Fruit fly (Drosophila melanogaster): Measurements from ENCODE around the gene CG31823.
A peak's percentile ranks its signal among the peaks of the same experiment; 100 is the strongest.

The CG31823 gene

dm6 chr2L:15909826-15910225 lies 9.5 kb upstream of the CG31823 start:
- TF ChIP-seq OdsH (GFP tag; optimal IDR thresholded peaks at IDR 0.05) (no peak), GATAd (GFP tag; optimal IDR thresholded peaks at IDR 0.05) (no peak), lola (GFP tag; optimal IDR thresholded peaks at IDR 0.05) (no peak), jim (GFP tag; optimal IDR thresholded peaks at IDR 0.05) (no peak), h (GFP tag; optimal IDR thresholded peaks at IDR 0.05) (no peak), dmrt93B (GFP tag; optimal IDR thresholded peaks at IDR 0.05) (no peak), dsf (GFP tag; optimal IDR thresholded peaks at IDR 0.05; ENCODE audit: borderline replicate concordance) (no peak), rgr (GFP tag; optimal IDR thresholded peaks at IDR 0.05) (no peak), usp (GFP tag; optimal IDR thresholded peaks at IDR 0.05) (no peak), fru (GFP tag; optimal IDR thresholded peaks at IDR 0.05) (no peak), Abd-B (GFP tag; optimal IDR thresholded peaks at IDR 0.05) (no peak), tai (GFP tag; optimal IDR thresholded peaks at IDR 0.05) (no peak), brk (GFP tag; optimal IDR thresholded peaks at IDR 0.05) (no peak)

dm6 chr2L:15909277-15909674 lies 9.0 kb upstream of the CG31823 start:
- TF ChIP-seq dmrt93B (GFP tag; optimal IDR thresholded peaks at IDR 0.05) (no peak), Rel (GFP tag; optimal IDR thresholded peaks at IDR 0.05) (no peak), Rel (tag; optimal IDR thresholded peaks at IDR 0.05) (no peak), woc (GFP tag; optimal IDR thresholded peaks at IDR 0.05) (no peak), Mio (GFP tag; optimal IDR thresholded peaks at IDR 0.05) (no peak), OdsH (GFP tag; optimal IDR thresholded peaks at IDR 0.05) (no peak), tai (GFP tag; optimal IDR thresholded peaks at IDR 0.05) (no peak), Dif (GFP tag; optimal IDR thresholded peaks at IDR 0.05; ENCODE audit: partially characterized antibody) (no peak), Vsx2 (GFP tag; optimal IDR thresholded peaks at IDR 0.05; ENCODE audit: partially characterized antibody) (no peak), brk (GFP tag; optimal IDR thresholded peaks at IDR 0.05) (no peak), HLH106 (tag; optimal IDR thresholded peaks at IDR 0.05) (no peak), h (GFP tag; optimal IDR thresholded peaks at IDR 0.05) (no peak)

dm6 chr2L:15908496-15909276 lies 8.4 kb upstream of the CG31823 start:
- TF ChIP-seq HLH106 (tag; optimal IDR thresholded peaks at IDR 0.05), result no peak
- TF ChIP-seq Hr78 (GFP tag; optimal IDR thresholded peaks at IDR 0.05), result no peak
- peak in 1 of 2 experiments; percentile 41 for TF ChIP-seq dl (GFP tag; optimal IDR thresholded peaks at IDR 0.05; ENCODE audit: insufficient read depth in 1 of 2, partially characterized antibody in 2 of 2)
- TF ChIP-seq Rel (GFP tag; optimal IDR thresholded peaks at IDR 0.05), result peak; percentile 17
- peak; percentile 99 for TF ChIP-seq Rel (tag; optimal IDR thresholded peaks at IDR 0.05)
- TF ChIP-seq Sp1 (GFP tag; optimal IDR thresholded peaks at IDR 0.05), result peak; percentile 4
- TF ChIP-seq tai (GFP tag; optimal IDR thresholded peaks at IDR 0.05), result peak; percentile 43
- TF ChIP-seq sage (GFP tag; optimal IDR thresholded peaks at IDR 0.05), result peak; percentile 16
- TF ChIP-seq CrebA (GFP tag; optimal IDR thresholded peaks at IDR 0.05; ENCODE audit: borderline replicate concordance), result peak; percentile 60
- no peak for TF ChIP-seq Dfd (GFP tag; optimal IDR thresholded peaks at IDR 0.05)
- TF ChIP-seq Myc (optimal IDR thresholded peaks at IDR 0.05), result no peak
- TF ChIP-seq CG9705 (GFP tag; optimal IDR thresholded peaks at IDR 0.05), result no peak
- no peak for TF ChIP-seq usp (GFP tag; optimal IDR thresholded peaks at IDR 0.05)
- TF ChIP-seq jim (GFP tag; optimal IDR thresholded peaks at IDR 0.05), result no peak
- TF ChIP-seq Hr83 (GFP tag; optimal IDR thresholded peaks at IDR 0.05; ENCODE audit: poor library complexity, severe bottlenecking), result no peak
- TF ChIP-seq br (GFP tag; optimal IDR thresholded peaks at IDR 0.05), result peak; percentile 52
- TF ChIP-seq pan (optimal IDR thresholded peaks at IDR 0.05), result no peak
- peak; percentile 35 for TF ChIP-seq h (GFP tag; optimal IDR thresholded peaks at IDR 0.05)
- no peak for TF ChIP-seq woc (GFP tag; optimal IDR thresholded peaks at IDR 0.05)
- TF ChIP-seq Jra (GFP tag; optimal IDR thresholded peaks at IDR 0.05), result no peak
- peak; percentile 1 for TF ChIP-seq Dif (GFP tag; optimal IDR thresholded peaks at IDR 0.05; ENCODE audit: partially characterized antibody)
- no peak for TF ChIP-seq ey (GFP tag; optimal IDR thresholded peaks at IDR 0.05)

- TF ChIP-seq ey (GFP tag; optimal IDR thresholded peaks at IDR 0.05) (no peak), h (GFP tag; optimal IDR thresholded peaks at IDR 0.05) (peak; percentile 33)
Observed at dm6 chr2L:15908086-15908485, 7.8 kb upstream of the CG31823 start.
